Fruit fly (Drosophila melanogaster): Measurements from ENCODE around the gene GatA.

The GatA gene

DNA sequence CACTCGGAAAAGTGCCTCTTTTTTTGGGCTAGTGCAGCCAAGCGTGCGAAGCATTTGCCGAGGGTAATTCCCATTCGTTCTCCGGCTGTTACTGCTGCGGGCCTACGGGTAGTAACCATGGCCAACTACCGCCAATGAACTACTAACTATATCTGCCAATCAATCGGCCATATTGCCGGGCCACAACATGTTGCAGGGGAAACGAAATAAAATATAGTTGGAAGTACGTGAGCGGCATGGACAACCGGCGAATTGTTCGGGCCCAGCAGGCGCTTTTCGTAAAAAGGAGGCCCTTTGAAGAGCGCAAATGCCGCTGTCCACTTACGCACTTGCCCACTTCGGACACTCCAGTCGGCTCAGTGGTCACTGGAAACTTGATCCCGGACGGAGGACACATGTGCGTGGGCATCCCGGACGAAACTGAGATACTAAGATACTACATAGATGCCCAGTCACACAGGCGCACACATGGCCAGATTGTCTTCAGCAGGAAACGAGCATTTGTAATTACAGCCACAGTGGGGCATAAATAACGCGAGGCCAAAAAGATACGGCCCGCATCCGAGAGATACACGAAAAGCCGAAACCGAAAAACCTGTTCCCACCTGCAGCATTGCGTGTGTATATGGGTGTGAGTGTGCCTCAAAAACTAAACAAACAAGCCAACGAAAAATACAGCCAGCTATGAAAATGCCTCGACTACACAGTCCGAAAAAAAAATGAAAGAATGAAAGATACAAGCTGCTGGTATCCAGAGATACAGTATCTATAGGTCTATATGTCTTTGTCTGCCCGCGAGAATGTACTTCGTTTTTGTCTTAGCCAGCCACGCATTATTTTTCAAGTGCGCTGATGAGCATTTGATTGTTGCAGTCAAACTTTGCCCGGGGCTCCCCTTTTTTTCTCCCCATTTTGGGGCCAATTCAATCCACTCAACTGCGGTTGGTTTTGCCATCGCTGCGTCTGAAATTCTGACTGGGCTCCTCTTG, 40.9 kb downstream of the GatA start (continued):
- peak; percentile 25 for TF ChIP-seq CG8924 (tag; optimal IDR thresholded peaks at IDR 0.05)
- no peak for TF ChIP-seq Hr3 (GFP tag; optimal IDR thresholded peaks at IDR 0.05)
- TF ChIP-seq unpg (GFP tag; optimal IDR thresholded peaks at IDR 0.05): no peak
- no peak; the same call in 2 of the 3 replicates for TF ChIP-seq CG6175 (GFP tag; IDR thresholded peaks at IDR 0.05)
- peak; percentile 3 for TF ChIP-seq CG2120 (GFP tag; optimal IDR thresholded peaks at IDR 0.05)
- no peak for TF ChIP-seq Hr39 (optimal IDR thresholded peaks at IDR 0.05)
- TF ChIP-seq pnt (GFP tag; optimal IDR thresholded peaks at IDR 0.05): peak; percentile 33
- TF ChIP-seq dpn (GFP tag; optimal IDR thresholded peaks at IDR 0.05): peak in 1 of 2 experiments; percentile 15
- peak; percentile 70 for TF ChIP-seq zf30C (GFP tag; optimal IDR thresholded peaks at IDR 0.05)
- peak; percentile 2 for TF ChIP-seq ewg (GFP tag; optimal IDR thresholded peaks at IDR 0.05)
- TF ChIP-seq sqz (GFP tag; optimal IDR thresholded peaks at IDR 0.05): peak; percentile 34
- peak; percentile 39 for TF ChIP-seq sens (GFP tag)
- peak; percentile 16 for TF ChIP-seq Xbp1 (GFP tag; optimal IDR thresholded peaks at IDR 0.05)
- peak; percentile 95 for TF ChIP-seq twi (tag; optimal IDR thresholded peaks at IDR 0.05)
- TF ChIP-seq trh (GFP tag; optimal IDR thresholded peaks at IDR 0.05): no peak
- TF ChIP-seq ase (GFP tag; IDR thresholded peaks at IDR 0.05): no peak; the same call in 2 of the 3 replicates
- peak; percentile 57 for TF ChIP-seq gcm (GFP tag; optimal IDR thresholded peaks at IDR 0.05)
- TF ChIP-seq CG2712 (tag; optimal IDR thresholded peaks at IDR 0.05): peak; percentile 24
- TF ChIP-seq CG17328 (GFP tag; IDR thresholded peaks at IDR 0.05): peak; percentile 16; the same call in 1 of the 2 replicates
- TF ChIP-seq ind (GFP tag; optimal IDR thresholded peaks at IDR 0.05): peak; percentile 33
- TF ChIP-seq dmrt11E (tag; optimal IDR thresholded peaks at IDR 0.05): no peak
- TF ChIP-seq D19A (tag; optimal IDR thresholded peaks at IDR 0.05): peak; percentile 53
- peak; percentile 36 for TF ChIP-seq Meics (GFP tag; optimal IDR thresholded peaks at IDR 0.05)
- peak; percentile 15 for TF ChIP-seq pros (GFP tag; optimal IDR thresholded peaks at IDR 0.05)
- no peak for TF ChIP-seq nom (GFP tag; optimal IDR thresholded peaks at IDR 0.05)
- TF ChIP-seq Hr78 (GFP tag; optimal IDR thresholded peaks at IDR 0.05): no peak
- TF ChIP-seq Fer1 (GFP tag; optimal IDR thresholded peaks at IDR 0.05): peak; percentile 42
- TF ChIP-seq CG4707 (GFP tag; optimal IDR thresholded peaks at IDR 0.05): peak; percentile 18
- TF ChIP-seq abd-A (tag; optimal IDR thresholded peaks at IDR 0.05): peak; percentile 42
- TF ChIP-seq Adf1 (GFP tag; IDR thresholded peaks at IDR 0.05): no peak
- peak; percentile 3 for TF ChIP-seq CG1602 (GFP tag; optimal IDR thresholded peaks at IDR 0.05)
- 0 out of 3 replicates have a peak, but pooled peaks have one; percentile 20 for TF ChIP-seq CG34422 (GFP tag; IDR thresholded peaks at IDR 0.05)
- TF ChIP-seq CG2202 (tag; optimal IDR thresholded peaks at IDR 0.05): peak; percentile 8
- TF ChIP-seq CG17361 (GFP tag; IDR thresholded peaks at IDR 0.05): 0 out of 3 replicates have a peak, but pooled peaks have one; percentile 25
- TF ChIP-seq sob (GFP tag; IDR thresholded peaks at IDR 0.05): 0 out of 2 replicates have a peak, but pooled peaks have one; percentile 36
- peak; percentile 49 for TF ChIP-seq pb (GFP tag; optimal IDR thresholded peaks at IDR 0.05)
- no peak for TF ChIP-seq Nf-YC (tag; optimal IDR thresholded peaks at IDR 0.05)
- peak; percentile 3 for TF ChIP-seq Hmr (GFP tag; optimal IDR thresholded peaks at IDR 0.05)
- peak; percentile 23 for TF ChIP-seq CG12391 (tag; optimal IDR thresholded peaks at IDR 0.05)
- TF ChIP-seq CG43689 (GFP tag; IDR thresholded peaks at IDR 0.05): no peak
- TF ChIP-seq CG4360 (GFP tag; IDR thresholded peaks at IDR 0.05): 0 out of 2 replicates have a peak, but pooled peaks have one; percentile 20
- TF ChIP-seq CG6689 (GFP tag; IDR thresholded peaks at IDR 0.05): peak; percentile 26; the same call in 1 of the 2 replicates
- no peak for TF ChIP-seq CG15479 (GFP tag; optimal IDR thresholded peaks at IDR 0.05)
- peak; percentile 27; the same call in 1 of the 2 replicates for TF ChIP-seq vvl (GFP tag; IDR thresholded peaks at IDR 0.05)
- TF ChIP-seq CG11504 (tag; optimal IDR thresholded peaks at IDR 0.05): peak; percentile 40
- TF ChIP-seq CG17359 (tag; optimal IDR thresholded peaks at IDR 0.05): peak; percentile 41
- TF ChIP-seq CG11398 (GFP tag; optimal IDR thresholded peaks at IDR 0.05): no peak
- peak; percentile 30 for TF ChIP-seq CG14965 (GFP tag; optimal IDR thresholded peaks at IDR 0.05; ENCODE audit: borderline replicate concordance)
